Fruit fly (Drosophila melanogaster): ENCODE results near the gene CG15533.
A peak's percentile ranks its signal among the peaks of the same experiment; 100 is the strongest.

The CG15533 gene

DNA sequence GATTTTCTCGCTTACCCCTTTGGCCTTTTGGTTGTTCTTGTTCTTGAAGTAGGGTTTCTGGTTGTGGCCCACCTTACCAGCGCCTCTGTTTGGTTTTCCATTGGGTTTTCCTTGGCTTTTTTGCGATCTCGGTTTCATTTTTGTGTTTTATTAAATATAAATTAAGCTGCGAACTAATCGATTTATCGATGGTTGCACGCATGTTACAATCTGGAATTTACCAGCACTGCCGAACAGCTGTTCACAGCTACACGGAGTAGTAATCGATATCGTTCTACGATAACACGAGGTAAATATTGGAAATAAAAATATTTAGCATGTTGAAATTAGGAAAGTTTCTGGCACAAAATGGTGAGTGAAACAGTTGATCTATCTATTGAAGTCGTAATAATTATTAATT is 4.9 kb upstream of the CG15533 start, which contains the start of the genes CG15535 and mRpS18C:
Gene CG15535, minus strand, starts transcription at position 235 of the 400 bp plus-strand sequence.
Gene mRpS18C, plus strand, starts transcription at position 280 of the 400 bp plus-strand sequence.
- peak; percentile 56 for TF ChIP-seq CG17801 (GFP tag; optimal IDR thresholded peaks at IDR 0.05; ENCODE audit: partially characterized antibody)

- no peak for TF ChIP-seq CG17801 (GFP tag; optimal IDR thresholded peaks at IDR 0.05; ENCODE audit: partially characterized antibody)
These were observed 3.6 kb upstream of the CG15533 start, which contains the start of gene CG15536 for dm6 chr3R:30424993-30425392. CG15536 (minus strand) TSS chr3R:30425162.

- no peak for TF ChIP-seq CG17801 (GFP tag; optimal IDR thresholded peaks at IDR 0.05; ENCODE audit: partially characterized antibody)
These were observed 3.0 kb upstream of the CG15533 start for dm6 chr3R:30425622-30426021.

DNA sequence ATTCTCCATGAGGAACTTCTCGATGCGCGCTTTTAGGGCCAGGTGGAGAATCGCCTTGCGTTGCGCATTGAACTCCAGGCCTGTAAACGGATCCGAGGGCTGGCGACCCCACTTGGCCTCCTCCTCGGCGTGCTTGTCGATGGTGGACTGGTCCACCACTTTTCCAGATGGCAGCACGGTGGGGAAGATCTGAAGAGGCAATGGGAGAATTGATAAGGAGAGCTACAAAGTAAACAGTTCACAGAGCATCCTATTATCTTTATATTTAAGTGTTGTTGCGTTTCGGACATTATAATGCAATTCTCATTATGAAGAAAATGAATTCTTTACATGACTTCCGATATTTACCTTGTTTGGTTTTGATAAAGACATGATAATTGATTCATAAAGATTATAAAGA is 2.0 kb upstream of the CG15533 start:
- TF ChIP-seq CG17801 (GFP tag; optimal IDR thresholded peaks at IDR 0.05; ENCODE audit: partially characterized antibody): no peak

dm6 chr3R:30427805-30428359 is 738 bp upstream of the CG15533 start, which contains the start of gene CG2218:
CG2218 (minus strand) TSS chr3R:30428276.
- peak; percentile 32 for TF ChIP-seq CG17801 (GFP tag; optimal IDR thresholded peaks at IDR 0.05; ENCODE audit: partially characterized antibody)

dm6 chr3R:30431258-30432114 is 2.9 kb downstream of the CG15533 start, which contains the start of gene CG15534:
CG15534 (plus strand) TSS chr3R:30432064.
- no peak for TF ChIP-seq CG17801 (GFP tag; optimal IDR thresholded peaks at IDR 0.05; ENCODE audit: partially characterized antibody)

- TF ChIP-seq CG17801 (GFP tag; optimal IDR thresholded peaks at IDR 0.05; ENCODE audit: partially characterized antibody): no peak
These were observed 15.0 kb downstream of the CG15533 start, which contains the start of gene CG15537 for dm6 chr3R:30443549-30444133. CG15537 (minus strand) TSS chr3R:30443599.

- TF ChIP-seq CG17801 (GFP tag; optimal IDR thresholded peaks at IDR 0.05; ENCODE audit: partially characterized antibody): no peak
These were observed 16.3 kb downstream of the CG15533 start, which contains the start of gene Osi23 for dm6 chr3R:30444946-30445345. Osi23 (minus strand) TSS chr3R:30445046.

- no peak for TF ChIP-seq CG17801 (GFP tag; optimal IDR thresholded peaks at IDR 0.05; ENCODE audit: partially characterized antibody)
These were observed 20.8 kb downstream of the CG15533 start for dm6 chr3R:30449446-30449845.

DNA sequence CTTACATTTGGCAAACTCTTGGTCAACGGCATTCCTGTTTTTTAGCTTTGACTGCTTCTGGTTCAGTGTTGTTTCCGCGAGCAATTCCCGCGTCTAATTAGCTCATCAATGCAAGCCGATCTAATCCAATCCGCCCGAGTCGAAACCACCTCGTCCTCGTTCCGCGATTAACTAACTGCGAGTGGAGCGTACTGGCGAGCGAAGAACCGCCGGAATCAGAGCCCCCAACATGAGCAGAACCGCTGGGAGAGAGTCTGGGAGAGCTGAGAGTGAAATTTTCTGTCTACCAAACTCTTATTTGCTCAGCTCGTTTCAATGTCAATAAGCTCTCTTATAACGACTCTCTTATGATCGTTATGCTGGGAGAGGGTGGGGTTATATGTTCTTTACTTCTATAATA is 21.6 kb downstream of the CG15533 start:
- peak; percentile 67 for TF ChIP-seq CG17801 (GFP tag; optimal IDR thresholded peaks at IDR 0.05; ENCODE audit: partially characterized antibody)

- TF ChIP-seq CG17801 (GFP tag; optimal IDR thresholded peaks at IDR 0.05; ENCODE audit: partially characterized antibody): no peak
These were observed 22.2 kb downstream of the CG15533 start for dm6 chr3R:30450690-30451343.

DNA sequence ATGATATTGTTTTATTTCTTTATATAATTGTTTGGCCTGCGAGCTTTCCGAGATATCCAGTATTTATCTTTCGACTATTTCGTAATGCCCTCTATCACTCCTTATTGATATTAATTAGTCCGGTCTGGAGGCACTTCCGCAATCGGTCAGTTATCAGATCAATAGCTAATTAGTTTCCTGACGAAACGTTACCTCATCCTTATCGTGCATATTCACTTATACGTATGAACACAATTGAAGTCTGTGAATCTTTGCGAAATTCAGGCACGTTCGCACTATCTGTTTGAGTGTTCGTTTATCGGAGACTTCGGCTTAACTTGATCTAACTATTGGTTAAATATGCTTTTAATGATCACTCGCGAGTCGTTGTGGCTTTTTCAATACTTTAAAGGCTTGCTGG is 24.6 kb downstream of the CG15533 start:
- TF ChIP-seq CG17801 (GFP tag; optimal IDR thresholded peaks at IDR 0.05; ENCODE audit: partially characterized antibody): no peak

dm6 chr3R:30454442-30454841 is 25.8 kb downstream of the CG15533 start:
- no peak for TF ChIP-seq CG17801 (GFP tag; optimal IDR thresholded peaks at IDR 0.05; ENCODE audit: partially characterized antibody)

DNA sequence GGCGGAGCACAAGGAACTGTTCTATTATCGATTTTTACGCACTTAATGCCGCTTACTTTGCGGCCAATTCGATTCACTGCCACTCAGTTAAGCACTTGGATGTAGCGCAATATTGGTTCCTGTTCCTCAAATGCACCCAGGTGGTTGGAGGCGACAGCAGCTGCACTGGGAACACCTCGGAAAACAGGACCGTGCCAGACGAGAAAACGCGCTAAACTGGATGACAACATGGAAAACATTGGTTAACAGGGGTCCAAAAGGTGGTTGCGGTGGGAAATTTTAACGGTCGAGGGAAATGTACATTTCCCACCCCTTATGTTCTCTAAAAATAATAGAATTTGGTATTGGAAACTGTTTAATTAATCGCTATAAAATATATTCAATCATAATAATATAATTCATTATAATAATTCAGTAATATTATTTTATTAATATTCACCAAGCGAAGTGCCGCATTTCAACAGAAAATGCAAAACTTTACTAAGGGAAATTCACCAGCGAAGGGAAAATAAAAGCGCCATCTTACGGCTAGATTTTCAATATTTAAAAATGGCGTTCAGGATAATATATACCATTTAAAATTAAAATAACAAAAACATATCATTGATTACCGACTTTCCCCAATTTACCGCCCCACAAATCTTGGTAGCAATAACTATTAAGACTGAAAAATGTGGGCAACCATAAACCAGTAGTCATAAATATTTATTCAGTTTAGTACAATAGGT is 27.4 kb downstream of the CG15533 start, which contains the start of gene aralar1:
Gene aralar1, minus strand, starts transcription at position 51 of the 728 bp plus-strand sequence.
- TF ChIP-seq CG17801 (GFP tag; optimal IDR thresholded peaks at IDR 0.05; ENCODE audit: partially characterized antibody): no peak

Measured in ovary, adult (tissue).